Worm (Caenorhabditis elegans) whole organism, mixed stage, embryonic: ENCODE results near the gene D2063.1.

Source experiments
- bed-3 ChIP-seq: fragments of 200-800 bp; sonication (Bioruptor generic); optimal IDR thresholded peaks from 3 replicates; lab custom pipeline; 2018; ENCODE audit warnings: mild to moderate bottlenecking, missing genetic modification characterization, moderate library complexity, missing compliant biosample characterization
- nhr-28 ChIP-seq: fragments of 150-350 bp; optimal IDR thresholded peaks from 2 replicates; lab custom pipeline; 2014; ENCODE audit warnings: missing biosample characterization, missing genetic modification characterization
- pha-4 ChIP-seq: fragments of 150-350 bp; optimal IDR thresholded peaks from 2 replicates; lab custom pipeline; 2018; ENCODE audit warnings: missing biosample characterization, missing genetic modification reagents, missing genetic modification characterization
- sptf-1 ChIP-seq: sonication (generic microtip); optimal IDR thresholded peaks from 2 replicates; lab custom pipeline; 2017; ENCODE audit warnings: mild to moderate bottlenecking, missing genetic modification characterization, moderate library complexity, missing compliant biosample characterization

- no peak for TF ChIP-seq nhr-28 (tag; lab: Kevin White, UChicago)
- no peak for TF ChIP-seq pha-4 (tag; lab: Kevin White, UChicago)
- TF ChIP-seq sptf-1 = no peak
- TF ChIP-seq bed-3 (GFP tag; lab: Kevin White, UChicago) = no peak
Measured at ce11 chrV:4319867-4320266, 7.1 kb upstream of the D2063.1 start, which contains the start of gene ZC132.9.
